Worm (Caenorhabditis elegans): ENCODE results near the gene pgp-5.

pgp-5 gene

DNA sequence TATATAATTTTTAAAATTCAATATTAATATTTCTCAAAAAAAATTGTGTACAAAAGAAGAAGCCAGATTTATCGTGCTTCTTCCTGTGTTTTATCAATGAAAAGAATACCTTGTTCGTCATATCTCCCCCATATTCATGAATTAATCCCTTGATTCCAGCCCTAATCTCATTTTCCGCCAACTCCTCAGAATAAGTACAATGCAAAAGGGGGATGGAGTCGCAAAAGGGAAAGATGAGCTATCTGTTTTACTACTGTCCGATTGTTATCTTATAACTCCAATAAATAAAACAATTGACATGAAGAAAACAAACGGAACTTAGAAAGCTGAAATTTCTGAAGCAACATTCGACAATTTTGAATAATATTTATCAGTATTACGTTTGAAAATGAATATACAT, 21.5 kb downstream of the pgp-5 start:
- no peak for TF ChIP-seq med-1 (GFP tag; optimal IDR thresholded peaks at IDR 0.05; ENCODE audit: insufficient read depth)
- no peak for TF ChIP-seq ref-1 (GFP tag; conservative IDR thresholded peaks at IDR 0.05)
- TF ChIP-seq ztf-29 (GFP tag; IDR thresholded peaks at IDR 0.05): no peak
- TF ChIP-seq klf-2 (GFP tag; conservative IDR thresholded peaks at IDR 0.05): no peak
- no peak for TF ChIP-seq cog-1 (tag; optimal IDR thresholded peaks at IDR 0.05)
- TF ChIP-seq T22C8.4 (GFP tag; IDR thresholded peaks at IDR 0.05): no peak
- no peak for TF ChIP-seq flt-1 (GFP tag; IDR thresholded peaks at IDR 0.05)
- TF ChIP-seq tab-1 (GFP tag; IDR thresholded peaks at IDR 0.05): no peak
- no peak for TF ChIP-seq ztf-23 (GFP tag; IDR thresholded peaks at IDR 0.05)

- TF ChIP-seq med-1 (GFP tag; optimal IDR thresholded peaks at IDR 0.05; ENCODE audit: insufficient read depth) (no peak), cog-1 (tag; optimal IDR thresholded peaks at IDR 0.05) (no peak), klf-2 (GFP tag; conservative IDR thresholded peaks at IDR 0.05) (no peak), flt-1 (GFP tag; IDR thresholded peaks at IDR 0.05) (no peak)
These were observed 24.5 kb downstream of the pgp-5 start for ce11 chrX:10834568-10834967.

DNA sequence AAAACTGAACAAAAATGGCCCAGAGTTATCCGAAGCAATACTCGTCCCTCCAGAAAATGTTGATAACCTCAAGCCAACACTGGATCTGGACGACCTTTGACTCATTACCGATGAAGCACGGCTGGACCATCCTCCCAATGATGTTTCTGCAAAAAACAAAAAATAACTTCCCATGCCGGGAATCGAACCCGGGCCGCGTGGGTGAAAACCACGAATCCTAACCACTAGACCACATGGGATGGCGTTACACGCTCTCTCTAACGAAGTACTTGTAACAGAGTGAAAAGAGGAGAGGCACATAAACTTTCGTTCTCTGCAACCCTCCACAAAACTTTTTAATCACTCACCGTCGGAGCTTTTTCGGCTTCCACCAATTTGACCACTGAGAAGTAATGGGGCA, 37.9 kb downstream of the pgp-5 start:
- TF ChIP-seq ref-1 (GFP tag; conservative IDR thresholded peaks at IDR 0.05) (peak; percentile 69), tab-1 (GFP tag; IDR thresholded peaks at IDR 0.05) (no peak; the same call in 1 of the 2 replicates), med-1 (GFP tag; optimal IDR thresholded peaks at IDR 0.05; ENCODE audit: insufficient read depth) (peak; percentile 12), klf-2 (GFP tag; conservative IDR thresholded peaks at IDR 0.05) (peak; percentile 58; the same call in 1 of the 2 replicates), cog-1 (tag; optimal IDR thresholded peaks at IDR 0.05) (peak; percentile 11), T22C8.4 (GFP tag; IDR thresholded peaks at IDR 0.05) (peak; percentile 72; the same call in 1 of the 2 replicates), flt-1 (GFP tag; IDR thresholded peaks at IDR 0.05) (peak; percentile 85), ztf-29 (GFP tag; IDR thresholded peaks at IDR 0.05) (peak; percentile 70), ztf-23 (GFP tag; IDR thresholded peaks at IDR 0.05) (peak; percentile 86)

- TF ChIP-seq ref-1 (GFP tag; conservative IDR thresholded peaks at IDR 0.05) (no peak), tab-1 (GFP tag; IDR thresholded peaks at IDR 0.05) (no peak), ztf-29 (GFP tag; IDR thresholded peaks at IDR 0.05) (no peak), T22C8.4 (GFP tag; IDR thresholded peaks at IDR 0.05) (no peak), med-1 (GFP tag; optimal IDR thresholded peaks at IDR 0.05; ENCODE audit: insufficient read depth) (no peak), klf-2 (GFP tag; conservative IDR thresholded peaks at IDR 0.05) (no peak), cog-1 (tag; optimal IDR thresholded peaks at IDR 0.05) (no peak), flt-1 (GFP tag; IDR thresholded peaks at IDR 0.05) (no peak), ztf-23 (GFP tag; IDR thresholded peaks at IDR 0.05) (no peak)
These were observed 38.6 kb downstream of the pgp-5 start, which contains the start of gene F31B12.3 for ce11 chrX:10820511-10820910. TSS of gene F31B12.3 (minus strand) at chrX:10820611.

- no peak for TF ChIP-seq ztf-23 (GFP tag; IDR thresholded peaks at IDR 0.05)
- TF ChIP-seq cog-1 (tag; optimal IDR thresholded peaks at IDR 0.05): no peak
- no peak for TF ChIP-seq klf-2 (GFP tag; conservative IDR thresholded peaks at IDR 0.05)
- no peak for TF ChIP-seq T22C8.4 (GFP tag; IDR thresholded peaks at IDR 0.05)
- TF ChIP-seq ref-1 (GFP tag; conservative IDR thresholded peaks at IDR 0.05): no peak
- TF ChIP-seq ztf-29 (GFP tag; IDR thresholded peaks at IDR 0.05): no peak
These were observed 54.7 kb downstream of the pgp-5 start, which contains the start of gene F31B12.4 for ce11 chrX:10804441-10804840. TSS of gene F31B12.4 (plus strand) at chrX:10804741.
